Worm (Caenorhabditis elegans) whole organism, L1 larva: ENCODE results near the gene fkb-4.

Source experiments
- egl-27 ChIP-seq, 2 experiments: fragments of 150-350 bp in 1 of 2; sonication (generic microtip); optimal IDR thresholded peaks; 3 replicates each; lab custom pipeline; 2017 to 2018; ENCODE audit warnings: missing biosample characterization in 2 of 2, missing genetic modification characterization in 2 of 2, missing genetic modification reagents in 2 of 2
- ets-5 ChIP-seq: fragments of 200-800 bp; sonication (Bioruptor generic); IDR thresholded peaks from 2 replicates; pipeline ENCODE4 v1.3.6; 2022; ENCODE audit warnings: missing genetic modification characterization, missing compliant biosample characterization
- fos-1 ChIP-seq: fragments of 150-350 bp; optimal IDR thresholded peaks from 2 replicates; lab custom pipeline; 2014; ENCODE audit warnings: missing biosample characterization, missing genetic modification characterization
- hlh-17 ChIP-seq: fragments of 200-800 bp; sonication (Bioruptor generic); optimal IDR thresholded peaks from 2 replicates; lab custom pipeline; 2018; ENCODE audit warnings: missing genetic modification characterization, mild to moderate bottlenecking, missing compliant biosample characterization, moderate library complexity, borderline replicate concordance
- lin-13 ChIP-seq: fragments of 150-350 bp; optimal IDR thresholded peaks from 2 replicates; lab custom pipeline; 2014; ENCODE audit warnings: missing biosample characterization, missing genetic modification reagents, missing genetic modification characterization
- lin-14 ChIP-seq: fragments of 200-800 bp; sonication (Bioruptor generic); optimal IDR thresholded peaks from 2 replicates; lab custom pipeline; 2018; ENCODE audit warnings: mild to moderate bottlenecking, missing genetic modification characterization, moderate library complexity, missing compliant biosample characterization
- nhr-76 ChIP-seq: sonication (generic microtip); optimal IDR thresholded peaks from 2 replicates; lab custom pipeline; 2017; ENCODE audit warnings: missing biosample characterization, missing genetic modification characterization
- skn-1 ChIP-seq: fragments of 150-350 bp; optimal IDR thresholded peaks from 2 replicates; lab custom pipeline; 2014; ENCODE audit warnings: missing biosample characterization, missing genetic modification characterization
- snpc-4 ChIP-seq: fragments of 150-350 bp; optimal IDR thresholded peaks from 2 replicates; lab custom pipeline; 2014; ENCODE audit warnings: missing biosample characterization, missing genetic modification characterization
- unc-30 ChIP-seq: sonication (generic microtip); optimal IDR thresholded peaks from 2 replicates; lab custom pipeline; 2017; ENCODE audit warnings: missing biosample characterization, missing genetic modification characterization
- vab-15 ChIP-seq: sonication (generic microtip); optimal IDR thresholded peaks from 2 replicates; lab custom pipeline; 2017; ENCODE audit warnings: missing genotype, mild to moderate bottlenecking, missing genetic modification characterization, missing compliant biosample characterization
- ztf-11 ChIP-seq, 2 experiments: sonication (generic microtip); optimal IDR thresholded peaks; 2 replicates each; lab custom pipeline; 2016 to 2017; ENCODE audit warnings: missing genetic modification characterization in 2 of 2, missing biosample characterization in 1 of 2, missing compliant biosample characterization in 1 of 2
- ztf-4 ChIP-seq: fragments of 150-350 bp; optimal IDR thresholded peaks from 2 replicates; lab custom pipeline; 2014; ENCODE audit warnings: missing biosample characterization, missing genetic modification characterization

ce11 chrV:12819792-12820453 lies 33.0 kb upstream of the fkb-4 start, which contains the start of the genes ZC443.4 and ugt-18:
- no peak for TF ChIP-seq nhr-76 (tag; lab: Kevin White, UChicago)
- TF ChIP-seq ets-5 = no peak
- no peak for TF ChIP-seq skn-1 (tag; lab: Kevin White, UChicago)
- no peak for TF ChIP-seq ztf-11 (tag; optimal IDR thresholded peaks at IDR 0.05; lab: Kevin White, UChicago)
- TF ChIP-seq ztf-4 = no peak
- no peak for TF ChIP-seq lin-13 (GFP tag; lab: Kevin White, UChicago)
- no peak for TF ChIP-seq hlh-17
- no peak for TF ChIP-seq snpc-4
- TF ChIP-seq egl-27 (tag; optimal IDR thresholded peaks at IDR 0.05; lab: Kevin White, UChicago) = no peak
- no peak for TF ChIP-seq lin-14 (GFP tag; lab: Kevin White, UChicago)
- no peak for TF ChIP-seq vab-15
- no peak for TF ChIP-seq unc-30 (tag; lab: Kevin White, UChicago)
- no peak for TF ChIP-seq fos-1 (tag; lab: Kevin White, UChicago)
